Worm (Caenorhabditis elegans): ENCODE data around the gene bgnt-1.5.

bgnt-1.5 gene

DNA sequence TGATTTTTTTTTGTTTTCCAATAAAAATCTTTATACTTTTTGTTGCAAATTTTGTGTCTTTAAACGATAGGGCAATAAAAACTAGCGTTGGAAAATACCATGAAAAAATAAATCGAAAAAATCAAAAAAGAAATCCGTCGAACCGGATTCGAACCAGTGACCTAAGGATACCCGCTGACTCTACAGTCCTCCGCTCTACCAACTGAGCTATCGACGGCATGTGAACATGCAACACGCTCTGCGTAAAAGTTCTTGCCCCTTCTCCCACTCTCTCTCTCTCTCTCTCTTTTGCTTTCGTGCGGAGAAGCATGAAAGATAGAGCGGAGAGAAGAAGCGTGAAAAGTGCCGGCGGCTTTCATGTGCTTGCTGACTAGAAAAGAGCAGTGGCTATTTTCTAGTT lies 32.4 kb upstream of the bgnt-1.5 start (continued):
- peak; percentile 57 for TF ChIP-seq ceh-48 (tag; optimal IDR thresholded peaks at IDR 0.05)
- TF ChIP-seq hlh-15 (tag; optimal IDR thresholded peaks at IDR 0.05) = peak; percentile 80
- no peak for TF ChIP-seq K09A11.1 (tag; optimal IDR thresholded peaks at IDR 0.05; ENCODE audit: insufficient read depth)
- peak; percentile 65 for TF ChIP-seq ceh-31 (tag; optimal IDR thresholded peaks at IDR 0.05)
- TF ChIP-seq nfya-1 (tag; optimal IDR thresholded peaks at IDR 0.05) = peak; percentile 44
- no peak for TF ChIP-seq ama-1 (optimal IDR thresholded peaks at IDR 0.05)
- TF ChIP-seq madf-2 (tag; optimal IDR thresholded peaks at IDR 0.05) = peak; percentile 70
- TF ChIP-seq ref-2 (tag; optimal IDR thresholded peaks at IDR 0.05) = peak; percentile 80
- TF ChIP-seq pag-3 (tag; optimal IDR thresholded peaks at IDR 0.05; ENCODE audit: borderline replicate concordance) = no peak
- no peak for TF ChIP-seq odd-2 (tag; optimal IDR thresholded peaks at IDR 0.05)
- TF ChIP-seq eyg-1 (tag; optimal IDR thresholded peaks at IDR 0.05) = peak; percentile 64
- peak; percentile 56 for TF ChIP-seq fax-1 (tag; optimal IDR thresholded peaks at IDR 0.05)
- peak; percentile 60 for TF ChIP-seq dve-1 (tag; optimal IDR thresholded peaks at IDR 0.05)
- no peak for TF ChIP-seq nhr-11 (tag; optimal IDR thresholded peaks at IDR 0.05)
- TF ChIP-seq F13H6.1 (tag; optimal IDR thresholded peaks at IDR 0.05) = peak; percentile 69
- TF ChIP-seq C38D4.7 (GFP tag; optimal IDR thresholded peaks at IDR 0.05) = peak; percentile 77
- peak; percentile 76 for TF ChIP-seq Y22D7AL.16 (tag; optimal IDR thresholded peaks at IDR 0.05)
- no peak for TF ChIP-seq unc-42 (tag; optimal IDR thresholded peaks at IDR 0.05)
- TF ChIP-seq tbx-7 (tag; optimal IDR thresholded peaks at IDR 0.05) = peak; percentile 10
- TF ChIP-seq rnt-1 (tag; optimal IDR thresholded peaks at IDR 0.05) = peak; percentile 10
- TF ChIP-seq hlh-13 (GFP tag; optimal IDR thresholded peaks at IDR 0.05) = peak; percentile 62
- TF ChIP-seq ceh-2 (tag; optimal IDR thresholded peaks at IDR 0.05) = peak; percentile 58

- no peak for TF ChIP-seq pat-9 (tag; optimal IDR thresholded peaks at IDR 0.05)
Measured at ce11 chrX:13262195-13262594, 30.0 kb upstream of the bgnt-1.5 start, which contains the start of gene K09A11.1. TSS of gene K09A11.1 (plus strand) at chrX:13262495.

ce11 chrX:13257577-13257976 lies 25.4 kb upstream of the bgnt-1.5 start, which contains the start of gene K08H2.10:
TSS of gene K08H2.10 (plus strand) at chrX:13257806.
- peak; percentile 92 for TF ChIP-seq elt-2 (tag; optimal IDR thresholded peaks at IDR 0.05)
- no peak for TF ChIP-seq rnt-1 (tag; optimal IDR thresholded peaks at IDR 0.05)
- TF ChIP-seq hlh-30 (tag; optimal IDR thresholded peaks at IDR 0.05; ENCODE audit: insufficient read depth) = no peak
- TF ChIP-seq K02D7.2 (tag; optimal IDR thresholded peaks at IDR 0.05) = no peak
- TF ChIP-seq eyg-1 (tag; optimal IDR thresholded peaks at IDR 0.05) = no peak
- no peak for TF ChIP-seq hlh-15 (tag; optimal IDR thresholded peaks at IDR 0.05)

DNA sequence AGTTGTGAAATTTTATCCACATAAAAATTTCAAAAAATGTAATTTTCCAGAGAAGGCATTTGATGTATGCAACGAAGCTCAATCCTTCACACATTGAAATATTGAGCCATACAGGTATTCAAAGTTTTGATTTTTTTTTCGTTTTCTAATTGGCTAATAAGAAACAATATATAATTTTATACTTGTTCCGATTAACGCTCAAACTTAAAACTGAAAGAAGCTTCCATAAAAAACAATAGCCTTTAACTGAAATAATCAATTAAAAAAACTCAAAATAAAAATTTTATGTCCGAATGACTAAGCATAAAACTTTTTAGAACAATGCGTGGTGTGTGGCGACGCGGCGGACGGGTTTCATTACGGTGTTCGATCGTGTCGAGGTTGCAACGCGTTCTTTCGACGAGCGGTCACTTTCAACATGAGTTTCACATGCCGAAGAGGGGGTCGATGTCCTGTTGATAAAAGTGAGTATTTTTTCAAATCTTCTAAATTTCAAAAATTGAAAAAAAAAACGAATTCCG lies 19.8 kb upstream of the bgnt-1.5 start, which contains the start of gene nhr-32:
TSS of gene nhr-32 (plus strand) at position 51 of the 521 bp plus-strand sequence.
- no peak for TF ChIP-seq ceh-24 (tag; optimal IDR thresholded peaks at IDR 0.05)

DNA sequence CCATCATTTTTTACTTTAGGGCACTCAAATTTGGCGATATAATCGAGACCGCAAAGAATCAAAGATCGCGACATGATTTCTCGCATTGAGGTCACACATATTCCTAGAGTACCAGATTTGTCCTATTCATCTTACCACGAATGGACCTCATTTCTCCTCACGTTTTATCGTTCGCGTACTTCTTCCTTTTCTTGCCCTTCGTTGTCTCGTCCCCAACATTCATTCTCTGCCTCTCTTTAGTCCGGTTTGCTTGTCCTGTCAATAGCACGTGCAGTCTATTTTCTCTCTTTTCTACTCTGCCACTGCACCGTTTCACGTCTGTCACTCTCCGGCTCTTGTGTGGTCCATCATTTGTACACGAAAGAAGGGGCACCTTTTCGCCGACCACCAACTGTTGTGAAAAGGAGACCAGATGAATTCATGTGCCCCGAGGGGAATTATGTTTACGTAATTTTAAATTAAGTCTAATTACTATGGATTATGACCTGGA lies 19.2 kb upstream of the bgnt-1.5 start:
- TF ChIP-seq unc-55 (GFP tag; optimal IDR thresholded peaks at IDR 0.05) (peak; percentile 83), unc-42 (tag; optimal IDR thresholded peaks at IDR 0.05) (peak; percentile 41), ceh-48 (tag; optimal IDR thresholded peaks at IDR 0.05) (peak; percentile 19), mec-3 (tag; optimal IDR thresholded peaks at IDR 0.05; ENCODE audit: borderline replicate concordance) (no peak), che-1 (tag; optimal IDR thresholded peaks at IDR 0.05) (no peak), hlh-8 (tag; optimal IDR thresholded peaks at IDR 0.05) (no peak), npax-4 (tag; optimal IDR thresholded peaks at IDR 0.05) (no peak), fkh-10 (GFP tag; optimal IDR thresholded peaks at IDR 0.05) (no peak), ceh-9 (tag; optimal IDR thresholded peaks at IDR 0.05) (no peak), gmeb-2 (tag; optimal IDR thresholded peaks at IDR 0.05) (no peak), ceh-6 (GFP tag; optimal IDR thresholded peaks at IDR 0.05) (no peak), dmd-4 (tag; optimal IDR thresholded peaks at IDR 0.05; ENCODE audit: borderline replicate concordance) (peak; percentile 29), hlh-6 (tag; optimal IDR thresholded peaks at IDR 0.05) (peak; percentile 17), T23F11.4 (GFP tag; optimal IDR thresholded peaks at IDR 0.05) (no peak), unc-3 (GFP tag; conservative IDR thresholded peaks at IDR 0.05) (no peak), unc-3 (tag; optimal IDR thresholded peaks at IDR 0.05) (no peak), elt-2 (tag; optimal IDR thresholded peaks at IDR 0.05) (no peak), rnt-1 (tag; optimal IDR thresholded peaks at IDR 0.05) (peak; percentile 51), ceh-24 (tag; optimal IDR thresholded peaks at IDR 0.05) (no peak), sdc-2 (tag; optimal IDR thresholded peaks at IDR 0.05) (peak; percentile 56), fax-1 (tag; optimal IDR thresholded peaks at IDR 0.05) (no peak), K09A11.1 (tag; optimal IDR thresholded peaks at IDR 0.05; ENCODE audit: insufficient read depth) (no peak), fkh-6 (tag; optimal IDR thresholded peaks at IDR 0.05) (peak; percentile 13), ttx-3 (tag; optimal IDR thresholded peaks at IDR 0.05) (no peak)

Measured in whole organism, late embryonic.